Fruit fly (Drosophila melanogaster): Measurements from ENCODE around the gene CG14435.
A peak's percentile ranks its signal among the peaks of the same experiment; 100 is the strongest.

The CG14435 gene

dm6 chrX:6853384-6853783 is 9.7 kb upstream of the CG14435 start (continued):
- TF ChIP-seq CG42726 (GFP tag; IDR thresholded peaks at IDR 0.05; ENCODE audit: partially characterized antibody) (no peak), TFAM (GFP tag; optimal IDR thresholded peaks at IDR 0.05) (no peak), Optix (GFP tag; IDR thresholded peaks at IDR 0.05) (no peak), crp (GFP tag; optimal IDR thresholded peaks at IDR 0.05) (no peak), CG6175 (GFP tag; IDR thresholded peaks at IDR 0.05) (0 out of 3 replicates have a peak, but pooled peaks have one; percentile 40), CG10654 (GFP tag; optimal IDR thresholded peaks at IDR 0.05) (no peak), CG12104 (GFP tag; optimal IDR thresholded peaks at IDR 0.05) (no peak), Dek (tag; optimal IDR thresholded peaks at IDR 0.05) (no peak), vnd (GFP tag; IDR thresholded peaks at IDR 0.05; ENCODE audit: partially characterized antibody) (no peak)

DNA sequence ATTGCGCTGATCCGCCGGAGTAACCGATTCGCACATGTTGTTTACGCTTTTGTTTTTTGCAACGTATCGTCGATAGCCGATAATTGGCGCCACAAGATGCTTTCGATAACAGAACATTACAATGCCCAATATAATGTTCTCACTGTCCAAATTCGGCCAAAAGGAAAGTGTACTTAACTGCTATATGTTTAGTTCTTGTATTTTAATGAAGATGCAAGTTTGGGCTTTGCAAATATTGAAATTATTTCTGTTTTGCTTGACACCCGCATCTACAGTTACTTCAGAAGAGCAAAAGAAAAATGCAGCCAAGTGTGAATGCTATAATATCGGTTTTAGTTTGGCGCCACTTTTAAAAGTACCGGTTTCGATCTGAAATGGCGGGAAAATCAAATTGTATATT is 8.9 kb upstream of the CG14435 start:
- TF ChIP-seq tna (GFP tag; IDR thresholded peaks at IDR 0.05; ENCODE audit: partially characterized antibody) (no peak; the same call in 1 of the 2 replicates), CG18599 (GFP tag; optimal IDR thresholded peaks at IDR 0.05) (peak; percentile 95), bcd (GFP tag; optimal IDR thresholded peaks at IDR 0.05) (peak; percentile 90), lov (optimal IDR thresholded peaks at IDR 0.05) (no peak), lov (GFP tag; IDR thresholded peaks at IDR 0.05) (peak; percentile 43; the same call in 1 of the 3 replicates), CG2712 (tag; optimal IDR thresholded peaks at IDR 0.05) (peak; percentile 92), Scr (GFP tag; IDR thresholded peaks at IDR 0.05; ENCODE audit: partially characterized antibody) (peak; percentile 54), CG4404 (GFP tag; IDR thresholded peaks at IDR 0.05) (peak; percentile 67), Chrac-16 (GFP tag; optimal IDR thresholded peaks at IDR 0.05) (peak; percentile 88), CG1832 (GFP tag; optimal IDR thresholded peaks at IDR 0.05) (no peak), CG11695 (GFP tag; IDR thresholded peaks at IDR 0.05) (peak; percentile 83), Fer2 (tag; optimal IDR thresholded peaks at IDR 0.05) (peak; percentile 86), B-H1 (GFP tag; IDR thresholded peaks at IDR 0.05) (peak; percentile 68), Drgx (GFP tag; IDR thresholded peaks at IDR 0.05) (peak; percentile 87), CG31441 (GFP tag; IDR thresholded peaks at IDR 0.05) (peak; percentile 83), CG12155 (GFP tag; optimal IDR thresholded peaks at IDR 0.05) (peak; percentile 90), ind (GFP tag; optimal IDR thresholded peaks at IDR 0.05) (peak; percentile 95), Side (GFP tag; optimal IDR thresholded peaks at IDR 0.05) (peak; percentile 93), tll (GFP tag; optimal IDR thresholded peaks at IDR 0.05) (no peak), kah (GFP tag; optimal IDR thresholded peaks at IDR 0.05) (peak; percentile 72), CG15601 (tag; optimal IDR thresholded peaks at IDR 0.05) (peak; percentile 84), amos (GFP tag; IDR thresholded peaks at IDR 0.05; ENCODE audit: partially characterized antibody) (no peak; the same call in 1 of the 2 replicates), CG8478 (optimal IDR thresholded peaks at IDR 0.05) (no peak), CG18476 (GFP tag; optimal IDR thresholded peaks at IDR 0.05) (peak; percentile 89), lola (GFP tag; optimal IDR thresholded peaks at IDR 0.05) (peak in 2 of 3 experiments; percentile 86 to 99), luna (GFP tag; optimal IDR thresholded peaks at IDR 0.05) (peak; percentile 87), Asciz (GFP tag; optimal IDR thresholded peaks at IDR 0.05) (peak; percentile 81), CkIIα-i1 (GFP tag; IDR thresholded peaks at IDR 0.05) (no peak), dan (GFP tag; IDR thresholded peaks at IDR 0.05) (no peak), CG11398 (GFP tag; optimal IDR thresholded peaks at IDR 0.05) (peak; percentile 89), HmgD (GFP tag; optimal IDR thresholded peaks at IDR 0.05) (peak; percentile 84), YL-1 (GFP tag; optimal IDR thresholded peaks at IDR 0.05) (peak; percentile 46), CG10565 (GFP tag; optimal IDR thresholded peaks at IDR 0.05) (peak; percentile 82), CG3163 (GFP tag; optimal IDR thresholded peaks at IDR 0.05) (peak; percentile 78), unc-4 (GFP tag; IDR thresholded peaks at IDR 0.05; ENCODE audit: partially characterized antibody) (peak; percentile 40; the same call in 1 of the 2 replicates), slp2 (GFP tag; optimal IDR thresholded peaks at IDR 0.05) (peak; percentile 92), bowl (GFP tag; IDR thresholded peaks at IDR 0.05) (peak; percentile 12; the same call in 1 of the 2 replicates), Sin3A (optimal IDR thresholded peaks at IDR 0.05) (peak; percentile 43), pb (GFP tag; optimal IDR thresholded peaks at IDR 0.05) (peak; percentile 91), HLH54F (GFP tag; optimal IDR thresholded peaks at IDR 0.05) (peak; percentile 93), sima (GFP tag; optimal IDR thresholded peaks at IDR 0.05) (peak; percentile 82)

Measured in whole organism, embryonic.